Worm (Caenorhabditis elegans) whole organism, L2 larva: ENCODE results near the gene T08E11.1.

Source experiments
- ZK546.5 ChIP-seq: sonication (generic microtip); optimal IDR thresholded peaks from 2 replicates; lab custom pipeline; 2017; ENCODE audit warnings: missing biosample characterization, missing genetic modification characterization
- nhr-23 ChIP-seq: fragments of 150-350 bp; optimal IDR thresholded peaks from 2 replicates; lab custom pipeline; 2014; ENCODE audit warnings: missing biosample characterization, missing genetic modification reagents, missing genetic modification characterization
- snpc-4 ChIP-seq: fragments of 150-350 bp; optimal IDR thresholded peaks from 2 replicates; lab custom pipeline; 2014; ENCODE audit warnings: missing biosample characterization, missing genetic modification characterization
- zag-1 ChIP-seq: fragments of 150-350 bp; optimal IDR thresholded peaks from 2 replicates; lab custom pipeline; 2014; ENCODE audit warnings: missing biosample characterization, missing genetic modification characterization
- ztf-11 ChIP-seq: sonication (generic microtip); optimal IDR thresholded peaks from 2 replicates; lab custom pipeline; 2017; ENCODE audit warnings: missing biosample characterization, missing genetic modification characterization

ce11 chrII:1806358-1806757 lies 29.9 kb upstream of the T08E11.1 start, which contains the start of gene C08F1.12:
- no peak for TF ChIP-seq nhr-23 (tag; lab: Kevin White, UChicago)
- no peak for TF ChIP-seq ZK546.5 (tag; lab: Kevin White, UChicago)
- TF ChIP-seq snpc-4 = no peak
- no peak for TF ChIP-seq ztf-11 (tag; lab: Kevin White, UChicago)
- TF ChIP-seq zag-1 (tag; lab: Kevin White, UChicago) = no peak
